Fruit fly (Drosophila melanogaster): ENCODE data around the gene mthl10.

- TF ChIP-seq HLH106 (tag; optimal IDR thresholded peaks at IDR 0.05), result no peak
- no peak for TF ChIP-seq Jra (GFP tag; optimal IDR thresholded peaks at IDR 0.05)
- TF ChIP-seq CG9705 (GFP tag; optimal IDR thresholded peaks at IDR 0.05), result no peak
- no peak for TF ChIP-seq h (GFP tag; optimal IDR thresholded peaks at IDR 0.05)
- no peak for TF ChIP-seq woc (GFP tag; optimal IDR thresholded peaks at IDR 0.05)
- no peak for TF ChIP-seq usp (GFP tag; optimal IDR thresholded peaks at IDR 0.05)
- TF ChIP-seq fru (GFP tag; optimal IDR thresholded peaks at IDR 0.05), result no peak
These were observed 38.3 kb upstream of the mthl10 start for dm6 chr3L:380886-381546.

Data from whole organism, wandering third instar larva.